Fruit fly (Drosophila melanogaster) S2 (cell line): ENCODE measurements around the gene CG14518.

ENCODE experiments used
- CG8478 ChIP-seq: fragments of >200 bp; optimal IDR thresholded peaks from 2 replicates; lab custom pipeline; 2018
- CTCF ChIP-seq, 2 experiments: fragments of >200 bp; optimal IDR thresholded peaks; 2 replicates each; lab custom pipeline; 2018

- TF ChIP-seq CTCF (optimal IDR thresholded peaks at IDR 0.05; lab: Kevin White, UChicago) (no peak), CG8478 (lab: Kevin White, UChicago) (no peak)
These were observed 34.1 kb upstream of the CG14518 start for dm6 chr3R:28990695-28991094.
